Fruit fly (Drosophila melanogaster) whole organism, embryonic: Measurements from ENCODE around the gene CG15449.

Source experiments
- Atf6 ChIP-seq: fragments of 200-800 bp; sonication (Bioruptor generic); IDR thresholded peaks from 2 replicates; pipeline ENCODE4 v1.3.6; 2022; ENCODE audit warnings: missing biosample characterization, missing genetic modification characterization
- CG10462 ChIP-seq: fragments of 200-800 bp; sonication (Bioruptor generic); optimal IDR thresholded peaks from 2 replicates; lab custom pipeline; 2016; ENCODE audit warnings: missing biosample characterization, missing genetic modification characterization
- CG11560 ChIP-seq: fragments of 200-800 bp; sonication (Bioruptor generic); IDR thresholded peaks from 3 replicates; pipeline ENCODE4 v1.3.6; 2022; ENCODE audit warnings: missing biosample characterization, missing genetic modification characterization
- CG14860 ChIP-seq: fragments of 200-800 bp; sonication (Bioruptor generic); IDR thresholded peaks from 3 replicates; pipeline ENCODE4 v1.3.6; 2022; ENCODE audit warnings: missing biosample characterization, missing genetic modification characterization; ENCODE audit not compliant: partially characterized antibody
- CG15514 ChIP-seq: fragments of 200-800 bp; sonication (Bioruptor generic); optimal IDR thresholded peaks from 3 replicates; lab custom pipeline; 2017; ENCODE audit warnings: missing biosample characterization, missing genetic modification characterization, mild to moderate bottlenecking, moderate library complexity, missing genetic modification reagents
- CG15696 ChIP-seq: fragments of 200-800 bp; sonication (Bioruptor generic); optimal IDR thresholded peaks from 2 replicates; lab custom pipeline; 2019; ENCODE audit warnings: missing biosample characterization, mild to moderate bottlenecking, missing genetic modification characterization, moderate library complexity
- CG1603 ChIP-seq: fragments of 200-800 bp; sonication (Bioruptor generic); optimal IDR thresholded peaks from 2 replicates; lab custom pipeline; 2019; ENCODE audit warnings: missing biosample characterization, mild to moderate bottlenecking, missing genetic modification characterization, moderate library complexity
- CG17802 ChIP-seq: fragments of 200-800 bp; sonication (Bioruptor generic); optimal IDR thresholded peaks from 2 replicates; lab custom pipeline; 2018; ENCODE audit warnings: missing biosample characterization, mild to moderate bottlenecking, missing genetic modification characterization, moderate library complexity
- CG17829 ChIP-seq: fragments of 200-800 bp; optimal IDR thresholded peaks from 2 replicates; lab custom pipeline; 2019; ENCODE audit warnings: missing biosample characterization, mild to moderate bottlenecking, missing genetic modification characterization, moderate library complexity
- CG1832 ChIP-seq: fragments of 200-800 bp; sonication (Bioruptor generic); optimal IDR thresholded peaks from 2 replicates; lab custom pipeline; 2017; ENCODE audit warnings: missing biosample characterization, mild to moderate bottlenecking, missing genetic modification characterization, inconsistent platforms
- CG18764 ChIP-seq: fragments of 200-800 bp; sonication (Bioruptor generic); optimal IDR thresholded peaks from 3 replicates; lab custom pipeline; 2016; ENCODE audit warnings: missing biosample characterization, missing genetic modification characterization
- CG32532 ChIP-seq: fragments of 200-800 bp; sonication (Bioruptor generic); IDR thresholded peaks from 2 replicates; pipeline ENCODE4 v1.3.6; 2022; ENCODE audit warnings: missing biosample characterization, missing genetic modification characterization
- CG32772 ChIP-seq: fragments of 200-800 bp; sonication (Bioruptor generic); IDR thresholded peaks from 2 replicates; pipeline ENCODE4 v1.3.6; 2022; ENCODE audit warnings: missing biosample characterization, missing genetic modification characterization
- CG42726 ChIP-seq: fragments of 200-800 bp; sonication (Bioruptor generic); IDR thresholded peaks from 2 replicates; pipeline ENCODE4 v1.3.6; 2022; ENCODE audit warnings: missing biosample characterization, missing genetic modification characterization; ENCODE audit not compliant: partially characterized antibody
- CG4404 ChIP-seq: fragments of 200-800 bp; sonication (Bioruptor generic); IDR thresholded peaks from 2 replicates; pipeline ENCODE4 v1.3.6; 2022; ENCODE audit warnings: missing biosample characterization, missing genetic modification characterization
- CG6689 ChIP-seq: fragments of 200-800 bp; sonication (Bioruptor generic); IDR thresholded peaks from 2 replicates; pipeline ENCODE4 v1.3.6; 2022; ENCODE audit warnings: missing biosample characterization, missing genetic modification characterization
- CG8089 ChIP-seq: fragments of 200-800 bp; sonication (Bioruptor generic); optimal IDR thresholded peaks from 3 replicates; lab custom pipeline; 2016; ENCODE audit warnings: missing biosample characterization, missing genetic modification characterization
- CG8290 ChIP-seq, 3 experiments: fragments of 200-800 bp; sonication (Bioruptor generic); optimal IDR thresholded peaks; 2 replicates each; lab custom pipeline; 2016 to 2019; ENCODE audit warnings: missing biosample characterization in 3 of 3, missing genetic modification characterization in 3 of 3, mild to moderate bottlenecking in 2 of 3, moderate library complexity in 1 of 3
- CTCF ChIP-seq: fragments of 200-800 bp; sonication (Bioruptor generic); optimal IDR thresholded peaks from 2 replicates; lab custom pipeline; 2017; ENCODE audit warnings: missing biosample characterization, mild to moderate bottlenecking, missing genetic modification characterization, moderate library complexity
- ERR ChIP-seq: fragments of 200-800 bp; sonication (Bioruptor generic); optimal IDR thresholded peaks from 2 replicates; lab custom pipeline; 2016; ENCODE audit warnings: missing biosample characterization, missing genetic modification characterization
- GATAe ChIP-seq: fragments of 200-800 bp; sonication (Bioruptor generic); conservative IDR thresholded peaks from 2 replicates; pipeline ENCODE4 v1.3.6; 2022; ENCODE audit warnings: missing biosample characterization, missing genetic modification characterization
- Hr39 ChIP-seq: fragments of >200 bp; optimal IDR thresholded peaks from 2 replicates; lab custom pipeline; 2017
- Hr78 ChIP-seq, 2 experiments: fragments of 200-800 bp in 1 of 2; fragments of >200 bp in 1 of 2; sonication (Bioruptor generic) in 1 of 2; optimal IDR thresholded peaks; 2 replicates each; lab custom pipeline; 2017 to 2019; ENCODE audit warnings: missing biosample characterization in 2 of 2, missing genetic modification characterization in 2 of 2, mild to moderate bottlenecking in 1 of 2, moderate library complexity in 1 of 2
- Max ChIP-seq: fragments of 200-800 bp; sonication (Bioruptor generic); optimal IDR thresholded peaks from 2 replicates; lab custom pipeline; 2016; ENCODE audit warnings: missing biosample characterization, mild to moderate bottlenecking, missing genetic modification characterization
- Myb ChIP-seq: fragments of 200-800 bp; sonication (Bioruptor generic); optimal IDR thresholded peaks from 2 replicates; lab custom pipeline; 2016; ENCODE audit warnings: missing biosample characterization, missing genetic modification characterization
- NFAT ChIP-seq: fragments of 200-800 bp; sonication (Bioruptor generic); IDR thresholded peaks from 2 replicates; pipeline ENCODE4 v1.3.6; 2022; ENCODE audit warnings: missing biosample characterization, missing genetic modification characterization
- Oli ChIP-seq: fragments of 200-800 bp; sonication (Bioruptor generic); optimal IDR thresholded peaks from 2 replicates; lab custom pipeline; 2018; ENCODE audit warnings: missing biosample characterization, mild to moderate bottlenecking, missing genetic modification characterization, moderate library complexity
- Sry-δ ChIP-seq: fragments of 200-800 bp; sonication (Bioruptor generic); optimal IDR thresholded peaks from 2 replicates; lab custom pipeline; 2016; ENCODE audit warnings: missing biosample characterization, missing genetic modification characterization
- Ssrp ChIP-seq: fragments of 200-800 bp; sonication (Bioruptor generic); optimal IDR thresholded peaks from 2 replicates; lab custom pipeline; 2018; ENCODE audit warnings: missing biosample characterization, mild to moderate bottlenecking, missing genetic modification characterization, moderate library complexity
- amos ChIP-seq: fragments of 200-800 bp; sonication (Bioruptor generic); IDR thresholded peaks from 2 replicates; pipeline ENCODE4 v1.3.6; 2022; ENCODE audit warnings: missing biosample characterization, missing genetic modification characterization; ENCODE audit not compliant: partially characterized antibody
- ap ChIP-seq: fragments of 200-800 bp; sonication (Bioruptor generic); IDR thresholded peaks from 2 replicates; pipeline ENCODE4 v1.3.6; 2022; ENCODE audit warnings: missing biosample characterization, missing genetic modification characterization
- bbx ChIP-seq: fragments of 200-800 bp; sonication (Bioruptor generic); IDR thresholded peaks from 2 replicates; pipeline ENCODE4 v1.3.6; 2022; ENCODE audit warnings: missing biosample characterization, missing genetic modification characterization; ENCODE audit not compliant: partially characterized antibody
- crp ChIP-seq, 2 experiments: fragments of 200-800 bp; sonication (Bioruptor generic); optimal IDR thresholded peaks; 2 replicates in 1 of 2; 3 replicates in 1 of 2; lab custom pipeline; 2017; ENCODE audit warnings: missing biosample characterization in 2 of 2, missing genetic modification characterization in 2 of 2, mild to moderate bottlenecking in 1 of 2, moderate library complexity in 1 of 2
- ems ChIP-seq: fragments of 200-800 bp; sonication (Bioruptor generic); optimal IDR thresholded peaks from 3 replicates; lab custom pipeline; 2016; ENCODE audit warnings: missing biosample characterization, missing genetic modification characterization
- gfzf ChIP-seq: fragments of 200-800 bp; sonication (Bioruptor generic); optimal IDR thresholded peaks from 2 replicates; lab custom pipeline; 2016; ENCODE audit warnings: missing biosample characterization, mild to moderate bottlenecking, missing genetic modification characterization, moderate library complexity
- hkb ChIP-seq, 2 experiments: fragments of 200-800 bp in 1 of 2; fragments of >200 bp in 1 of 2; sonication (Bioruptor generic) in 1 of 2; IDR thresholded peaks in 1 of 2; optimal IDR thresholded peaks in 1 of 2; 2 replicates each; pipeline versions ENCODE4 v1.3.6 to Lab custom; 2017 to 2022; ENCODE audit warnings: missing biosample characterization in 1 of 2, missing genetic modification characterization in 1 of 2
- kah ChIP-seq: fragments of 200-800 bp; sonication (Bioruptor generic); optimal IDR thresholded peaks from 2 replicates; lab custom pipeline; 2018; ENCODE audit warnings: missing biosample characterization, mild to moderate bottlenecking, missing genetic modification characterization
- klu ChIP-seq: fragments of 200-800 bp; sonication (Bioruptor generic); IDR thresholded peaks from 2 replicates; pipeline ENCODE4 v1.3.6; 2022; ENCODE audit warnings: missing biosample characterization, missing genetic modification characterization
- pfk ChIP-seq: fragments of 200-800 bp; sonication (Bioruptor generic); optimal IDR thresholded peaks from 2 replicates; lab custom pipeline; 2018; ENCODE audit warnings: missing biosample characterization, mild to moderate bottlenecking, missing genetic modification characterization, moderate library complexity
- phol ChIP-seq: fragments of 200-800 bp; sonication (Bioruptor generic); optimal IDR thresholded peaks from 3 replicates; lab custom pipeline; 2018; ENCODE audit warnings: missing biosample characterization, mild to moderate bottlenecking, missing genetic modification characterization, moderate library complexity
- pzg ChIP-seq: fragments of 200-800 bp; sonication (Bioruptor generic); optimal IDR thresholded peaks from 3 replicates; lab custom pipeline; 2018; ENCODE audit warnings: missing biosample characterization, mild to moderate bottlenecking, missing genetic modification characterization, moderate library complexity
- run ChIP-seq: fragments of 200-800 bp; sonication (Bioruptor generic); optimal IDR thresholded peaks from 3 replicates; lab custom pipeline; 2018; ENCODE audit warnings: missing biosample characterization, mild to moderate bottlenecking, missing genetic modification characterization
- sd ChIP-seq: fragments of 200-800 bp; sonication (Bioruptor generic); optimal IDR thresholded peaks from 3 replicates; lab custom pipeline; 2018; ENCODE audit warnings: missing biosample characterization, mild to moderate bottlenecking, missing genetic modification characterization, moderate library complexity
- sisA ChIP-seq: fragments of 200-800 bp; sonication (Bioruptor generic); IDR thresholded peaks from 2 replicates; pipeline ENCODE4 v1.3.6; 2022; ENCODE audit warnings: missing biosample characterization, missing genetic modification characterization
- slbo ChIP-seq: fragments of 200-800 bp; sonication (Bioruptor generic); IDR thresholded peaks from 2 replicates; pipeline ENCODE4 v1.3.6; 2022; ENCODE audit warnings: missing biosample characterization, missing genetic modification characterization
- sqz ChIP-seq: fragments of 200-800 bp; sonication (Bioruptor generic); optimal IDR thresholded peaks from 3 replicates; lab custom pipeline; 2018; ENCODE audit warnings: missing biosample characterization, mild to moderate bottlenecking, missing genetic modification characterization
- vnd ChIP-seq: fragments of 200-800 bp; sonication (Bioruptor generic); IDR thresholded peaks from 3 replicates; pipeline ENCODE4 v1.3.6; 2022; ENCODE audit warnings: missing biosample characterization, missing genetic modification characterization; ENCODE audit not compliant: partially characterized antibody
- zfh1 ChIP-seq: fragments of 200-800 bp; sonication (Bioruptor generic); IDR thresholded peaks from 3 replicates; pipeline ENCODE4 v1.3.6; 2022; ENCODE audit warnings: missing biosample characterization, missing genetic modification characterization

CG15449 gene

dm6 chrX:21060579-21060978, 20.2 kb upstream of the CG15449 start (continued):
- TF ChIP-seq sd (tag; lab: Kevin White, UChicago) (peak; percentile 41), CG18764 (GFP tag; lab: Kevin White, UChicago) (no peak), hkb (optimal IDR thresholded peaks at IDR 0.05; lab: Kevin White, UChicago) (peak; percentile 21), hkb (GFP tag; IDR thresholded peaks at IDR 0.05; lab: Robert Waterston, UW) (no peak), CG8290 (GFP tag; optimal IDR thresholded peaks at IDR 0.05; lab: Kevin White, UChicago) (peak; percentile 30), CG8290 (tag; optimal IDR thresholded peaks at IDR 0.05; lab: Kevin White, UChicago) (no peak), CG10462 (GFP tag; lab: Kevin White, UChicago) (no peak), gfzf (GFP tag; lab: Kevin White, UChicago) (peak; percentile 51), CG17829 (tag; lab: Kevin White, UChicago) (peak; percentile 8), CG15514 (GFP tag; lab: Kevin White, UChicago) (peak; percentile 24), Hr78 (GFP tag; optimal IDR thresholded peaks at IDR 0.05; lab: Kevin White, UChicago) (no peak), pzg (GFP tag; lab: Kevin White, UChicago) (peak; percentile 28), CG1603 (tag; lab: Kevin White, UChicago) (peak; percentile 13), Myb (peak; percentile 72), vnd (no peak), klu (GFP tag; lab: Robert Waterston, UW) (no peak), Sry-δ (peak; percentile 40), CTCF (GFP tag; lab: Kevin White, UChicago) (peak; percentile 83)
- TF ChIP-seq, all 482 proteins: peak for 42

- TF ChIP-seq amos (no peak), sisA (peak; percentile 87), CG11560 (tag; lab: Robert Waterston, UW) (peak; percentile 58; the same call in 1 of the 3 replicates), CG17802 (peak; percentile 77), bbx (GFP tag; lab: Robert Waterston, UW) (no peak), ERR (peak; percentile 84), slbo (GFP tag; lab: Robert Waterston, UW) (peak; percentile 89), Ssrp (tag; lab: Kevin White, UChicago) (peak; percentile 89), ems (GFP tag; lab: Kevin White, UChicago) (peak; percentile 84), zfh1 (GFP tag; lab: Robert Waterston, UW) (peak; percentile 86), CG15696 (tag; lab: Kevin White, UChicago) (peak; percentile 63), CG4404 (GFP tag; lab: Robert Waterston, UW) (peak; percentile 32; the same call in 1 of the 2 replicates), CG14860 (no peak), CG8089 (GFP tag; lab: Kevin White, UChicago) (peak; percentile 87), CG32532 (GFP tag; lab: Robert Waterston, UW) (peak; percentile 62), Max (GFP tag; lab: Kevin White, UChicago) (peak; percentile 61), sqz (GFP tag; lab: Kevin White, UChicago) (peak; percentile 66), CG6689 (GFP tag; lab: Robert Waterston, UW) (peak; percentile 82), GATAe (no peak), CG1832 (no peak), pfk (GFP tag; lab: Kevin White, UChicago) (no peak), Atf6 (peak; percentile 79; the same call in 1 of the 2 replicates), CG8290 (GFP tag; optimal IDR thresholded peaks at IDR 0.05; lab: Kevin White, UChicago) (peak; percentile 86), CG8290 (tag; optimal IDR thresholded peaks at IDR 0.05; lab: Kevin White, UChicago) (peak; percentile 38 to 93), Hr39 (no peak), ap (GFP tag; lab: Robert Waterston, UW) (peak; percentile 79), kah (GFP tag; lab: Kevin White, UChicago) (peak; percentile 78), phol (tag; lab: Kevin White, UChicago) (peak; percentile 92), crp (GFP tag; optimal IDR thresholded peaks at IDR 0.05; lab: Kevin White, UChicago) (peak in 1 of 2 experiments; percentile 45), Oli (tag; lab: Kevin White, UChicago) (peak; percentile 94), run (tag; lab: Kevin White, UChicago) (peak; percentile 91), NFAT (GFP tag; lab: Robert Waterston, UW) (0 out of 2 replicates have a peak, but pooled peaks have one; percentile 16), CG32772 (GFP tag; lab: Robert Waterston, UW) (peak; percentile 67), CG42726 (no peak)
These were observed 18.6 kb upstream of the CG15449 start for dm6 chrX:21058991-21059390.
